Worm (Caenorhabditis elegans) whole organism, L4 larva: ENCODE data around the gene srh-55.

Experiments
- fkh-10 ChIP-seq: fragments of 150-350 bp; optimal IDR thresholded peaks from 2 replicates; lab custom pipeline; 2014; ENCODE audit warnings: missing biosample characterization, missing genetic modification reagents, missing genetic modification characterization
- sdz-12 ChIP-seq: fragments of 200-800 bp; sonication (Bioruptor generic); optimal IDR thresholded peaks from 2 replicates; lab custom pipeline; 2018; ENCODE audit warnings: mild to moderate bottlenecking, missing genetic modification characterization, missing compliant biosample characterization
- snpc-4 ChIP-seq: fragments of 150-350 bp; optimal IDR thresholded peaks from 2 replicates; lab custom pipeline; 2014; ENCODE audit warnings: missing biosample characterization, missing genetic modification characterization

- TF ChIP-seq fkh-10 (GFP tag; lab: Kevin White, UChicago) (peak; percentile 37), sdz-12 (GFP tag; lab: Kevin White, UChicago) (no peak), snpc-4 (tag; lab: Kevin White, UChicago) (no peak)
These were observed 34.0 kb downstream of the srh-55 start, which contains the start of the genes cyn-7 and bath-36 for ce11 chrV:15187083-15188057.
